Worm (Caenorhabditis elegans) whole organism, L2 larva: Measurements from ENCODE around the gene T28F3.8.
"Not testable (repeated sequence)": the region's sequence is repeated elsewhere in the genome, so short reads cannot be mapped to it uniquely, and the experiment has no call there.

Experiments used
- Y55F3AM.14 ChIP-seq: fragments of 200-800 bp; sonication (Bioruptor generic); optimal IDR thresholded peaks from 2 replicates; lab custom pipeline; 2018; ENCODE audit warnings: mild to moderate bottlenecking, missing genetic modification characterization, missing compliant biosample characterization
- ZK546.5 ChIP-seq: sonication (generic microtip); optimal IDR thresholded peaks from 2 replicates; lab custom pipeline; 2017; ENCODE audit warnings: missing biosample characterization, missing genetic modification characterization
- alr-1 ChIP-seq: fragments of 150-350 bp; optimal IDR thresholded peaks from 2 replicates; lab custom pipeline; 2014; ENCODE audit warnings: missing biosample characterization, missing genetic modification characterization
- aly-2 ChIP-seq: fragments of 150-350 bp; optimal IDR thresholded peaks from 2 replicates; lab custom pipeline; 2014; ENCODE audit warnings: missing biosample characterization, missing genetic modification characterization
- ama-1 ChIP-seq: fragments of 150-350 bp; optimal IDR thresholded peaks from 2 replicates; lab custom pipeline; 2018; ENCODE audit warnings: inconsistent platforms
- blmp-1 ChIP-seq: sonication (generic microtip); optimal IDR thresholded peaks from 2 replicates; lab custom pipeline; 2017; ENCODE audit warnings: missing genetic modification characterization, mild to moderate bottlenecking, missing compliant biosample characterization, antibody characterized with exemption, moderate library complexity; ENCODE audit not compliant: insufficient read depth
- ceh-82 ChIP-seq: fragments of 150-350 bp; optimal IDR thresholded peaks from 2 replicates; lab custom pipeline; 2014; ENCODE audit warnings: missing biosample characterization, missing genetic modification characterization
- crh-2 ChIP-seq: sonication (generic microtip); optimal IDR thresholded peaks from 2 replicates; lab custom pipeline; 2017; ENCODE audit warnings: missing biosample characterization, missing genetic modification characterization
- elt-1 ChIP-seq: fragments of 150-350 bp; optimal IDR thresholded peaks from 2 replicates; lab custom pipeline; 2014; ENCODE audit warnings: missing biosample characterization, missing genetic modification characterization
- elt-3 ChIP-seq: sonication (generic microtip); optimal IDR thresholded peaks from 2 replicates; lab custom pipeline; 2017; ENCODE audit warnings: missing biosample characterization, missing genetic modification characterization
- fos-1 ChIP-seq: fragments of 150-350 bp; optimal IDR thresholded peaks from 2 replicates; lab custom pipeline; 2014; ENCODE audit warnings: missing biosample characterization, missing genetic modification characterization
- gmeb-1 ChIP-seq: fragments of 150-350 bp; optimal IDR thresholded peaks from 2 replicates; lab custom pipeline; 2014; ENCODE audit warnings: missing biosample characterization, missing genetic modification characterization
- lin-11 ChIP-seq: fragments of 150-350 bp; sonication (generic microtip); optimal IDR thresholded peaks from 2 replicates; lab custom pipeline; 2014; ENCODE audit warnings: missing biosample characterization, missing genetic modification characterization, inconsistent platforms, mixed read lengths
- lin-13 ChIP-seq: fragments of 150-350 bp; optimal IDR thresholded peaks from 2 replicates; lab custom pipeline; 2014; ENCODE audit warnings: missing biosample characterization, missing genetic modification reagents, missing genetic modification characterization
- mab-5 ChIP-seq: fragments of 150-350 bp; optimal IDR thresholded peaks from 2 replicates; lab custom pipeline; 2014; ENCODE audit warnings: missing biosample characterization, missing genetic modification characterization
- mdl-1 ChIP-seq, 2 experiments: fragments of 150-350 bp in 1 of 2; sonication (generic microtip) in 1 of 2; optimal IDR thresholded peaks; 2 replicates each; lab custom pipeline; 2017; ENCODE audit warnings: missing biosample characterization in 2 of 2, missing genetic modification characterization in 2 of 2
- nhr-10 ChIP-seq: sonication (generic microtip); optimal IDR thresholded peaks from 2 replicates; lab custom pipeline; 2017; ENCODE audit warnings: missing biosample characterization, missing genetic modification characterization
- nhr-12 ChIP-seq: fragments of 150-350 bp; optimal IDR thresholded peaks from 2 replicates; lab custom pipeline; 2014; ENCODE audit warnings: missing biosample characterization, missing genetic modification characterization
- nhr-129 ChIP-seq: fragments of 150-350 bp; optimal IDR thresholded peaks from 2 replicates; lab custom pipeline; 2014; ENCODE audit warnings: missing biosample characterization, missing genetic modification characterization
- nhr-237 ChIP-seq: fragments of 150-350 bp; optimal IDR thresholded peaks from 2 replicates; lab custom pipeline; 2014; ENCODE audit warnings: missing biosample characterization, missing genetic modification characterization
- nhr-25 ChIP-seq: fragments of 150-350 bp; sonication (generic microtip); optimal IDR thresholded peaks from 3 replicates; lab custom pipeline; 2014; ENCODE audit warnings: missing biosample characterization, missing genetic modification characterization
- nhr-77 ChIP-seq: fragments of 150-350 bp; optimal IDR thresholded peaks from 2 replicates; lab custom pipeline; 2014; ENCODE audit warnings: missing biosample characterization, missing genetic modification characterization
- sem-4 ChIP-seq: fragments of 150-350 bp; optimal IDR thresholded peaks from 2 replicates; lab custom pipeline; 2014; ENCODE audit warnings: missing biosample characterization, missing genetic modification reagents, missing genetic modification characterization
- skn-1 ChIP-seq: sonication (generic microtip); optimal IDR thresholded peaks from 2 replicates; lab custom pipeline; 2017; ENCODE audit warnings: missing biosample characterization, missing genetic modification characterization
- sma-3 ChIP-seq: sonication (generic microtip); optimal IDR thresholded peaks from 2 replicates; lab custom pipeline; 2016; ENCODE audit warnings: missing genetic modification reagents, missing genetic modification characterization, missing compliant biosample characterization
- sma-9 ChIP-seq, 2 experiments: fragments of 150-350 bp in 1 of 2; sonication (generic microtip) in 1 of 2; optimal IDR thresholded peaks; 2 replicates each; lab custom pipeline; 2014 to 2016; ENCODE audit warnings: missing genetic modification characterization in 2 of 2, mild to moderate bottlenecking in 1 of 2, missing biosample characterization in 1 of 2, missing compliant biosample characterization in 1 of 2, missing genetic modification reagents in 1 of 2, moderate library complexity in 1 of 2
- snpc-4 ChIP-seq: fragments of 150-350 bp; optimal IDR thresholded peaks from 2 replicates; lab custom pipeline; 2014; ENCODE audit warnings: missing biosample characterization, missing genetic modification characterization
- unc-39 ChIP-seq: fragments of 150-350 bp; optimal IDR thresholded peaks from 2 replicates; lab custom pipeline; 2014; ENCODE audit warnings: missing biosample characterization, missing genetic modification characterization
- zag-1 ChIP-seq: fragments of 150-350 bp; optimal IDR thresholded peaks from 2 replicates; lab custom pipeline; 2014; ENCODE audit warnings: missing biosample characterization, missing genetic modification characterization
- ztf-1 ChIP-seq: fragments of 200-800 bp; sonication (Bioruptor generic); conservative IDR thresholded peaks from 2 replicates; pipeline ENCODE4 v1.3.6; 2022; ENCODE audit warnings: missing genetic modification characterization, missing compliant biosample characterization
- ztf-4 ChIP-seq: fragments of 150-350 bp; optimal IDR thresholded peaks from 2 replicates; lab custom pipeline; 2014; ENCODE audit warnings: missing biosample characterization, missing genetic modification characterization

The T28F3.8 gene

ce11 chrIV:17307223-17307622, at the start of gene T28F3.8:
TSS of gene T28F3.8 (minus strand) at chrIV:17307323.
- not testable (repeated sequence) for TF ChIP-seq gmeb-1 (tag; lab: Kevin White, UChicago); nhr-12 (tag; lab: Kevin White, UChicago); sma-9 (GFP tag; optimal IDR thresholded peaks at IDR 0.05; lab: Kevin White, UChicago); sma-9 (tag; optimal IDR thresholded peaks at IDR 0.05; lab: Kevin White, UChicago)
- TF ChIP-seq, all 48 proteins: peak for 0; not testable (repeated sequence) for 48

ce11 chrIV:17351586-17351985, 44.5 kb upstream of the T28F3.8 start, which contains the start of gene clec-199:
TSS of gene clec-199 (plus strand) at chrIV:17351886.
- TF ChIP-seq elt-3 (tag; lab: Kevin White, UChicago) (no peak), ztf-4 (tag; lab: Kevin White, UChicago) (no peak), mab-5 (no peak), nhr-129 (no peak), blmp-1 (tag; lab: Kevin White, UChicago) (no peak), nhr-25 (tag; lab: Kevin White, UChicago) (no peak), aly-2 (tag; lab: Kevin White, UChicago) (no peak), Y55F3AM.14 (GFP tag; lab: Kevin White, UChicago) (no peak)

ce11 chrIV:17346599-17347218, 39.6 kb upstream of the T28F3.8 start, which contains the start of the genes clec-197 and clec-198:
TSS of gene clec-197 (minus strand) at chrIV:17346699.
TSS of gene clec-198 (plus strand) at chrIV:17347168.
- TF ChIP-seq nhr-129 = no peak
- TF ChIP-seq snpc-4 (tag; lab: Kevin White, UChicago) = no peak
- no peak for TF ChIP-seq unc-39
- TF ChIP-seq mab-5 = no peak
- TF ChIP-seq nhr-77 = no peak
- TF ChIP-seq ztf-4 (tag; lab: Kevin White, UChicago) = no peak
- TF ChIP-seq nhr-237 (tag; lab: Kevin White, UChicago) = no peak
- no peak for TF ChIP-seq ama-1 (lab: Kevin White, UChicago)
- TF ChIP-seq zag-1 = no peak
- TF ChIP-seq ceh-82 (tag; lab: Kevin White, UChicago) = no peak

ce11 chrIV:17343482-17343881, 36.4 kb upstream of the T28F3.8 start, which contains the start of gene C49C3.11:
TSS of gene C49C3.11 (plus strand) at chrIV:17343782.
- TF ChIP-seq unc-39 (no peak), ama-1 (lab: Kevin White, UChicago) (no peak), zag-1 (no peak), nhr-12 (tag; lab: Kevin White, UChicago) (no peak), Y55F3AM.14 (GFP tag; lab: Kevin White, UChicago) (no peak), ZK546.5 (no peak), lin-11 (tag; lab: Kevin White, UChicago) (no peak), nhr-25 (tag; lab: Kevin White, UChicago) (no peak)

ce11 chrIV:17342667-17343066, 35.5 kb upstream of the T28F3.8 start, which contains the start of gene C49C3.21:
TSS of gene C49C3.21 (plus strand) at chrIV:17342967.
- TF ChIP-seq elt-1 (tag; lab: Kevin White, UChicago) = no peak
- TF ChIP-seq nhr-10 (tag; lab: Kevin White, UChicago) = no peak
- no peak for TF ChIP-seq zag-1
- no peak for TF ChIP-seq crh-2 (tag; lab: Kevin White, UChicago)
- no peak for TF ChIP-seq sma-3
- no peak for TF ChIP-seq nhr-12 (tag; lab: Kevin White, UChicago)
- TF ChIP-seq lin-13 (GFP tag; lab: Kevin White, UChicago) = no peak
- no peak for TF ChIP-seq mdl-1 (tag; optimal IDR thresholded peaks at IDR 0.05; lab: Kevin White, UChicago)
- no peak for TF ChIP-seq ceh-82 (tag; lab: Kevin White, UChicago)
- TF ChIP-seq sem-4 = no peak
- no peak for TF ChIP-seq snpc-4 (tag; lab: Kevin White, UChicago)
- TF ChIP-seq skn-1 = no peak
- no peak for TF ChIP-seq ZK546.5

ce11 chrIV:17342179-17342578, 35.1 kb upstream of the T28F3.8 start, which contains the start of gene C49C3.9:
TSS of gene C49C3.9 (minus strand) at chrIV:17342314.
- TF ChIP-seq elt-3 (tag; lab: Kevin White, UChicago) = no peak
- TF ChIP-seq alr-1 (tag; lab: Kevin White, UChicago) = no peak
- TF ChIP-seq mdl-1 (tag; optimal IDR thresholded peaks at IDR 0.05; lab: Kevin White, UChicago) = no peak
- TF ChIP-seq crh-2 (tag; lab: Kevin White, UChicago) = peak; percentile 5
- peak; percentile 99 for TF ChIP-seq fos-1
- no peak for TF ChIP-seq ztf-1
